Worm (Caenorhabditis elegans) whole organism, L4/young adult: ENCODE measurements around the gene twk-2.

Source experiments
- W03F9.2 ChIP-seq: fragments of 150-350 bp; optimal IDR thresholded peaks from 2 replicates; lab custom pipeline; 2014; ENCODE audit warnings: missing biosample characterization, missing genetic modification characterization
- dao-5 ChIP-seq: sonication (generic microtip); optimal IDR thresholded peaks from 2 replicates; lab custom pipeline; 2016; ENCODE audit warnings: missing genotype, missing genetic modification characterization, moderate library complexity, missing compliant biosample characterization
- him-1 ChIP-seq: sonication (generic microtip); optimal IDR thresholded peaks from 2 replicates; lab custom pipeline; 2016; ENCODE audit warnings: missing genotype, missing genetic modification reagents, missing genetic modification characterization, missing compliant biosample characterization

DNA sequence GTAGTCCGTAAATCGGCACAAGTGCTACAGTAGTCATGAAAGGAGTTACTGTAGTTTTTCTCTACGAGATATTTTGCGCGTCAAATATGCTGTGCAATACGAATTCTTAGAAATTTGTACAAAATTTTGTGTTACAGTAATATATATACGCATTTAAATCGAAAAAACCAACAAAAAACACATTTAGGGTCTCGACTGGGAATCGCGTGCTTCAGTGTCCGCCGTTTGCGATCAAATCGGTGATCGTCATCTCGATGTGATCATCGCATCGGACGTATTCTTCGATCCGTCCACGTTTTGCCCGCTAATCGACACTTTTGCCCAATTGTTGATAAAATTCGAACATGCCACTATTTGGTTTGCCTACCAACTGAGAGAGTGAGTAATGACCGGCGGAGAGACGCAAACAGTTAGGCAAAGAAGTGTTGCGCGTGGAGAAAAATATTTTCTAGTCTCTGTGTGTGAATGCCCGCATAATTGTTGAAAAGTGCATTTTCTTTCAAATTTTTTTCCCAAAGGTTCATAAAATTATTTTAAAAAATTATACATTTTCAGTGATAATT lies 16.0 kb upstream of the twk-2 start:
- TF ChIP-seq dao-5 (tag; lab: Kevin White, UChicago) (no peak), him-1 (tag; lab: Kevin White, UChicago) (no peak), W03F9.2 (tag; lab: Kevin White, UChicago) (no peak)
